Worm (Caenorhabditis elegans): Measurements from ENCODE around the gene Y67A10A.3.
A peak's percentile ranks its signal among the peaks of the same experiment; 100 is the strongest.

Gene Y67A10A.3

DNA sequence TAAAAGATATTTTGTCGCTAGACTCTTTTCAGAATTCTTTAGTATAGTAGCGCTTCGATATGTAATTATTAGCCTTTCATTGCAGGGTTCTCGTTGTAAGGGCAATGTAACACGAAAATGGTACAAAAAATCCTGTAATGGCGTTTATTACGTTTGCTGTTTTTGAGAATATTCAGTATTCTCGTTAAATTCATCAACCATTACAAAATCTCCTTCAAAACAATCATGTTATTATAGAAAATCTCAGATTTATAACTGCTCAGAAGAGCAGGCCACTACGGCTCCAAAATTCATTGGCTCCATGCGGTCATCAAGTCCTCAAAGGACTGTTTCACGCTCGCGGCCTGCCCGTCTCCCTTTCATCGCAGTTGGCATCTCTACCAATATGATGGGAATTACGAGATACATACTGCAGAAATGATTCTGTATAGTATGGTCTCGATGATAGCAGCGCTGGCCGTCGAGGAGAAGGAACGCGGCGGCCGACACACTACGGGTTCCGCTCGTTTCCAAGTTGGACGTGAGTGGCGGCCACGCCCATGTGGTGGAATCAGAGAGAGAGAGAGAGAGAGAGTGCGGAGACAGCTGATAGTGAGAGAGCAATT lies 7.5 kb downstream of the Y67A10A.3 start (continued):
- TF ChIP-seq ceh-18 (tag; optimal IDR thresholded peaks at IDR 0.05) (peak; percentile 19), npax-4 (tag; optimal IDR thresholded peaks at IDR 0.05) (no peak), hlh-6 (tag; optimal IDR thresholded peaks at IDR 0.05) (no peak), sox-4 (tag; optimal IDR thresholded peaks at IDR 0.05) (no peak), lim-6 (tag; optimal IDR thresholded peaks at IDR 0.05) (no peak), ceh-22 (tag; optimal IDR thresholded peaks at IDR 0.05) (no peak), dve-1 (tag; optimal IDR thresholded peaks at IDR 0.05) (peak; percentile 32), fax-1 (tag; optimal IDR thresholded peaks at IDR 0.05) (no peak), pax-1 (tag; optimal IDR thresholded peaks at IDR 0.05) (no peak), hlh-8 (tag; optimal IDR thresholded peaks at IDR 0.05) (peak; percentile 20), pros-1 (tag; optimal IDR thresholded peaks at IDR 0.05) (no peak), pha-4 (tag; optimal IDR thresholded peaks at IDR 0.05) (no peak), K09A11.1 (tag; optimal IDR thresholded peaks at IDR 0.05; ENCODE audit: insufficient read depth) (no peak), unc-86 (tag; optimal IDR thresholded peaks at IDR 0.05) (no peak), hlh-15 (tag; optimal IDR thresholded peaks at IDR 0.05) (no peak), fkh-6 (tag; optimal IDR thresholded peaks at IDR 0.05) (no peak)

DNA sequence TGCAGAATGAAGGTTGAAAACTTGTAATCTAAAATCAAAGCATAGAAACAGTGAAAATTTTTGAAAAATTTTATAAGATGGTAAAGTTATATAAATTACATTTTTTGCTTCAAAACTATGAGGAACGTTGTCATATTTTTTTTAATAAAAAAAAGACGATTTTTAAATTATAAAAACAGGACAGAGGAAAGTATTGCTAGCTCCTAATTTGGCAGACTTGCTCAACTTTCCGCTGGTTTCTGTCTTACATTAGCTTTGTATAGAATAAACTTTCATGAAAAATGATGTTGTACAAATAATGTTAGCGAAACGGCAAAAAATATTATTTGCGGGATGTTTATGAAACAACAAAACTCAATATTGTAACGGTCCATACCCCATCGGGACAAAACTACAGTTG lies 8.0 kb downstream of the Y67A10A.3 start, which contains the start of gene fbxa-83:
Gene fbxa-83, minus strand, starts transcription at position 101 of the 400 bp plus-strand sequence.
- TF ChIP-seq K02D7.2 (tag; optimal IDR thresholded peaks at IDR 0.05) (no peak), nhr-232 (tag; optimal IDR thresholded peaks at IDR 0.05) (no peak), pha-4 (tag; optimal IDR thresholded peaks at IDR 0.05) (no peak)

DNA sequence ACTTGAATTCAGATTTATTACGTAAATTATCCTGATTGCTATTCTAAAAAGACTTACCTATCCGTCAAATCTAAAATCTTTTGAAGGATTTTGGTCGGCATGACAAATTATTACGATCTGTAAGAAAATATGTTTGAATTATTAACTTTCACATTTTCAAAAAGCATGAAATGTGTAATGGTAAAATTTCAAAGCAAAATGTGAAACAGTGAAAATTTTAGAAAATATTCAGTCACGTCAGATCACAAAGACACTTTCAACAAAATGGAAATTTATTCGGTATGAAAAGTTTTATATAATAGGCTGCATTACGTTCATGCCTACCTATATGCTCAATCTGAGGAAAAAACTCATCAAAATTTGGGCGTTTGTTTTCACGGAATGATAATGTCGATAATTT lies 12.6 kb downstream of the Y67A10A.3 start, which contains the start of gene fbxa-126:
Gene fbxa-126, minus strand, starts transcription at position 101 of the 400 bp plus-strand sequence.
- TF ChIP-seq sox-4 (tag; optimal IDR thresholded peaks at IDR 0.05) (no peak), pros-1 (tag; optimal IDR thresholded peaks at IDR 0.05) (no peak), elt-4 (tag; optimal IDR thresholded peaks at IDR 0.05) (no peak), pax-1 (tag; optimal IDR thresholded peaks at IDR 0.05) (no peak), mec-3 (tag; optimal IDR thresholded peaks at IDR 0.05; ENCODE audit: borderline replicate concordance) (no peak), lin-11 (tag; optimal IDR thresholded peaks at IDR 0.05) (no peak), ceh-31 (tag; optimal IDR thresholded peaks at IDR 0.05) (no peak), Y22D7AL.16 (tag; optimal IDR thresholded peaks at IDR 0.05) (no peak)

DNA sequence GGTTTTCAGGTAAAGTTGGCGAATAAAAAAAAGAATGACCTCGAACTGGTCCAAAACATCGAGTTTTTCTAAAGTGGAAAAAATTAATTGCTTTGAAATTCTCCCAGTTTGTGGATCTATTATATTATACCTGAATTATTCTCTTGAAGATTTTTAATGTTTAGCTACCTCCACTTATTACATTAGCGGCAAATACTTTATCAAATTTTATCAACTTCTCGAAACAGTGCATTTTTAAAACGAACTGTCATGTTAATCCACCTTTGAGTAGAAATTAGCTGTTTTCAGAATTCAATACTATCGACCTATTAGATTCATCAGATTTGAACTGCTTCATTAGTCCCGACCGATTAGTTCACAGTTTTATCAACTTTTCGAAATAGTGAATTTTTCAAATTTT lies 16.2 kb downstream of the Y67A10A.3 start:
- no peak for TF ChIP-seq ceh-34 (tag; optimal IDR thresholded peaks at IDR 0.05)

DNA sequence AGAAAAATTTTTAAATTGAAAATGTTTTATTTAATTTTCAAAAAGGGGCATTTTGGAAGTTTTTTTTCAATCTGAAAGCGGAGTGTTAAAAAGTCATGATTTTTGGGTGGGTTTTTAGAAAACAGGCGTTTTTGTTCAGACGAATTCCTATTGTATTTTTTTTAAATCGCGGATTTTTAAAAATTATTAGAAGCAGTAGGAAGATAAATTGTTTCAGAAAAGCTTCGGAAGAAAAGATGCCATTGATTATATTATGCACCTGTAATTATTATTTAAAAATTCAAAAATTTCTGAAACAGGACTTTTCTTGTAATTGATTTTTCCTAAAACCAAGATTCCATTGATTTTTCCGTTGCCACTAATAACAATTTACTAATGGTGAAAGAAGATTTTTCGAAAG lies 28.4 kb downstream of the Y67A10A.3 start:
- TF ChIP-seq lin-11 (tag; optimal IDR thresholded peaks at IDR 0.05) (no peak), F13H6.1 (tag; optimal IDR thresholded peaks at IDR 0.05) (no peak), C08G9.2 (tag; optimal IDR thresholded peaks at IDR 0.05) (no peak), T23F11.4 (GFP tag; optimal IDR thresholded peaks at IDR 0.05) (no peak), hlh-8 (tag; optimal IDR thresholded peaks at IDR 0.05) (no peak), lim-6 (tag; optimal IDR thresholded peaks at IDR 0.05) (no peak), hlh-15 (tag; optimal IDR thresholded peaks at IDR 0.05) (no peak), K09A11.1 (tag; optimal IDR thresholded peaks at IDR 0.05; ENCODE audit: insufficient read depth) (no peak), elt-2 (tag; optimal IDR thresholded peaks at IDR 0.05) (no peak), pax-1 (tag; optimal IDR thresholded peaks at IDR 0.05) (no peak), sdc-2 (tag; optimal IDR thresholded peaks at IDR 0.05) (no peak), mec-3 (tag; optimal IDR thresholded peaks at IDR 0.05; ENCODE audit: borderline replicate concordance) (no peak), ceh-9 (tag; optimal IDR thresholded peaks at IDR 0.05) (no peak), ets-4 (tag; optimal IDR thresholded peaks at IDR 0.05) (no peak), nhr-11 (tag; optimal IDR thresholded peaks at IDR 0.05) (no peak), unc-55 (GFP tag; optimal IDR thresholded peaks at IDR 0.05) (no peak), gmeb-2 (tag; optimal IDR thresholded peaks at IDR 0.05) (no peak)

Data from whole organism, late embryonic.